Worm (Caenorhabditis elegans) whole organism, early embryonic: ENCODE data around the gene nlp-36.

Experiments
- ama-1 ChIP-seq: fragments of 150-350 bp; optimal IDR thresholded peaks from 2 replicates; lab custom pipeline; 2014
- ceh-36 ChIP-seq: sonication (generic microtip); optimal IDR thresholded peaks from 2 replicates; lab custom pipeline; 2016; ENCODE audit warnings: missing genetic modification characterization, inconsistent platforms, missing compliant biosample characterization
- hmbx-1 ChIP-seq: sonication (generic microtip); optimal IDR thresholded peaks from 2 replicates; lab custom pipeline; 2016; ENCODE audit warnings: mild to moderate bottlenecking, missing genetic modification characterization, missing compliant biosample characterization

DNA sequence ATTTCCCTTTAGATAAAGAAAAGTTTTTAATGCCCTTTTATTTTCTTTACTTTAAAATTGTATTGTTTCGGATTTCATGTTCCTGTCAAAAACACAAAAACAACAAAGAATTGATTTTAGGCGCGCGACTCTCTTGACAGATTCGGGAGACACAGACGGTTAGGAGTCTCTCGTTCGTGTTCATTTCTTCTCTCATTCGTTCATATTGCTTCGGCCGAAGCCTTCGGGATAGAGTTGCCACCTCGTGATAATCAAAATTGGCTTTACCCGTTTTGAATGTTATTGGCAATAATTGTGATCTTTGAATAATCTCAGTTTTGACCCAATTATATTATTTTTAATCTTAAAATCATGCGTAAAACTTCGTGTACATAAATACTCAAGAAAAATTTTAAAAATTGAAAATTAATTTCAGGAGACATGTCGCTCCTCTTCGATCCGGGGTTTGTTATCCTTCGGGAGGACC, 22.6 kb downstream of the nlp-36 start, which contains the start of gene F55H2.5:
- TF ChIP-seq ceh-36 (tag; lab: Kevin White, UChicago) (no peak), ama-1 (lab: Kevin White, UChicago) (no peak), hmbx-1 (tag; lab: Kevin White, UChicago) (no peak)
